Worm (Caenorhabditis elegans) whole organism, L2 larva: Measurements from ENCODE around the gene acy-2.

ENCODE experiments used
- C34F6.9 ChIP-seq: fragments of 150-350 bp; optimal IDR thresholded peaks from 2 replicates; lab custom pipeline; 2014; ENCODE audit warnings: missing biosample characterization, missing genetic modification characterization
- Y55F3AM.14 ChIP-seq: fragments of 200-800 bp; sonication (Bioruptor generic); optimal IDR thresholded peaks from 2 replicates; lab custom pipeline; 2018; ENCODE audit warnings: mild to moderate bottlenecking, missing genetic modification characterization, missing compliant biosample characterization
- ZK546.5 ChIP-seq: sonication (generic microtip); optimal IDR thresholded peaks from 2 replicates; lab custom pipeline; 2017; ENCODE audit warnings: missing biosample characterization, missing genetic modification characterization
- alr-1 ChIP-seq: fragments of 150-350 bp; optimal IDR thresholded peaks from 2 replicates; lab custom pipeline; 2014; ENCODE audit warnings: missing biosample characterization, missing genetic modification characterization
- ama-1 ChIP-seq: fragments of 150-350 bp; optimal IDR thresholded peaks from 2 replicates; lab custom pipeline; 2018; ENCODE audit warnings: inconsistent platforms
- blmp-1 ChIP-seq: sonication (generic microtip); optimal IDR thresholded peaks from 2 replicates; lab custom pipeline; 2017; ENCODE audit warnings: missing genetic modification characterization, mild to moderate bottlenecking, missing compliant biosample characterization, antibody characterized with exemption, moderate library complexity; ENCODE audit not compliant: insufficient read depth
- ceh-16 ChIP-seq: fragments of 150-350 bp; optimal IDR thresholded peaks from 2 replicates; lab custom pipeline; 2014; ENCODE audit warnings: missing biosample characterization, missing genetic modification characterization
- ceh-82 ChIP-seq: fragments of 150-350 bp; optimal IDR thresholded peaks from 2 replicates; lab custom pipeline; 2014; ENCODE audit warnings: missing biosample characterization, missing genetic modification characterization
- crh-2 ChIP-seq: sonication (generic microtip); optimal IDR thresholded peaks from 2 replicates; lab custom pipeline; 2017; ENCODE audit warnings: missing biosample characterization, missing genetic modification characterization
- dmd-4 ChIP-seq: sonication (generic microtip); optimal IDR thresholded peaks from 2 replicates; lab custom pipeline; 2017; ENCODE audit warnings: missing biosample characterization, missing genetic modification characterization
- egl-27 ChIP-seq: sonication (generic microtip); optimal IDR thresholded peaks from 3 replicates; lab custom pipeline; 2017; ENCODE audit warnings: missing biosample characterization, missing genetic modification reagents, missing genetic modification characterization
- fos-1 ChIP-seq: fragments of 150-350 bp; optimal IDR thresholded peaks from 2 replicates; lab custom pipeline; 2014; ENCODE audit warnings: missing biosample characterization, missing genetic modification characterization
- gmeb-1 ChIP-seq: fragments of 150-350 bp; optimal IDR thresholded peaks from 2 replicates; lab custom pipeline; 2014; ENCODE audit warnings: missing biosample characterization, missing genetic modification characterization
- lin-11 ChIP-seq: fragments of 150-350 bp; sonication (generic microtip); optimal IDR thresholded peaks from 2 replicates; lab custom pipeline; 2014; ENCODE audit warnings: missing biosample characterization, missing genetic modification characterization, inconsistent platforms, mixed read lengths
- lin-13 ChIP-seq: fragments of 150-350 bp; optimal IDR thresholded peaks from 2 replicates; lab custom pipeline; 2014; ENCODE audit warnings: missing biosample characterization, missing genetic modification reagents, missing genetic modification characterization
- lsy-2 ChIP-seq, 2 experiments: fragments of 150-350 bp in 1 of 2; sonication (generic microtip) in 1 of 2; optimal IDR thresholded peaks; 2 replicates each; lab custom pipeline; 2014 to 2017; ENCODE audit warnings: missing biosample characterization in 2 of 2, missing genetic modification characterization in 2 of 2
- mab-5 ChIP-seq: fragments of 150-350 bp; optimal IDR thresholded peaks from 2 replicates; lab custom pipeline; 2014; ENCODE audit warnings: missing biosample characterization, missing genetic modification characterization
- mbf-1 ChIP-seq: sonication (generic microtip); optimal IDR thresholded peaks from 2 replicates; lab custom pipeline; 2017; ENCODE audit warnings: missing biosample characterization, missing genetic modification characterization
- nhr-11 ChIP-seq: fragments of 150-350 bp; optimal IDR thresholded peaks from 2 replicates; lab custom pipeline; 2014; ENCODE audit warnings: missing biosample characterization, missing genetic modification characterization
- nhr-12 ChIP-seq: fragments of 150-350 bp; optimal IDR thresholded peaks from 2 replicates; lab custom pipeline; 2014; ENCODE audit warnings: missing biosample characterization, missing genetic modification characterization
- nhr-129 ChIP-seq: fragments of 150-350 bp; optimal IDR thresholded peaks from 2 replicates; lab custom pipeline; 2014; ENCODE audit warnings: missing biosample characterization, missing genetic modification characterization
- nhr-21 ChIP-seq: fragments of 150-350 bp; optimal IDR thresholded peaks from 2 replicates; lab custom pipeline; 2014; ENCODE audit warnings: missing biosample characterization, missing genetic modification characterization
- nhr-237 ChIP-seq: fragments of 150-350 bp; optimal IDR thresholded peaks from 2 replicates; lab custom pipeline; 2014; ENCODE audit warnings: missing biosample characterization, missing genetic modification characterization
- nhr-25 ChIP-seq: fragments of 150-350 bp; sonication (generic microtip); optimal IDR thresholded peaks from 3 replicates; lab custom pipeline; 2014; ENCODE audit warnings: missing biosample characterization, missing genetic modification characterization
- nhr-6 ChIP-seq: fragments of 150-350 bp; optimal IDR thresholded peaks from 2 replicates; lab custom pipeline; 2014; ENCODE audit warnings: missing biosample characterization, missing genetic modification characterization
- nhr-77 ChIP-seq: fragments of 150-350 bp; optimal IDR thresholded peaks from 2 replicates; lab custom pipeline; 2014; ENCODE audit warnings: missing biosample characterization, missing genetic modification characterization
- peb-1 ChIP-seq: fragments of 150-350 bp; optimal IDR thresholded peaks from 2 replicates; lab custom pipeline; 2014; ENCODE audit warnings: missing biosample characterization, missing genetic modification characterization
- skn-1 ChIP-seq: sonication (generic microtip); optimal IDR thresholded peaks from 2 replicates; lab custom pipeline; 2017; ENCODE audit warnings: missing biosample characterization, missing genetic modification characterization
- sma-3 ChIP-seq: sonication (generic microtip); optimal IDR thresholded peaks from 2 replicates; lab custom pipeline; 2016; ENCODE audit warnings: missing genetic modification reagents, missing genetic modification characterization, missing compliant biosample characterization
- sma-9 ChIP-seq, 2 experiments: fragments of 150-350 bp in 1 of 2; sonication (generic microtip) in 1 of 2; optimal IDR thresholded peaks; 2 replicates each; lab custom pipeline; 2014 to 2016; ENCODE audit warnings: missing genetic modification characterization in 2 of 2, mild to moderate bottlenecking in 1 of 2, missing biosample characterization in 1 of 2, missing compliant biosample characterization in 1 of 2, missing genetic modification reagents in 1 of 2, moderate library complexity in 1 of 2
- snpc-4 ChIP-seq: fragments of 150-350 bp; optimal IDR thresholded peaks from 2 replicates; lab custom pipeline; 2014; ENCODE audit warnings: missing biosample characterization, missing genetic modification characterization
- unc-39 ChIP-seq: fragments of 150-350 bp; optimal IDR thresholded peaks from 2 replicates; lab custom pipeline; 2014; ENCODE audit warnings: missing biosample characterization, missing genetic modification characterization
- unc-55 ChIP-seq: fragments of 150-350 bp; sonication (generic microtip); optimal IDR thresholded peaks from 3 replicates; lab custom pipeline; 2014; ENCODE audit warnings: missing biosample characterization, missing genetic modification reagents, missing genetic modification characterization
- unc-62 ChIP-seq: fragments of 150-350 bp; optimal IDR thresholded peaks from 2 replicates; lab custom pipeline; 2014; ENCODE audit warnings: missing biosample characterization, missing genetic modification reagents, missing genetic modification characterization
- zag-1 ChIP-seq: fragments of 150-350 bp; optimal IDR thresholded peaks from 2 replicates; lab custom pipeline; 2014; ENCODE audit warnings: missing biosample characterization, missing genetic modification characterization
- ztf-1 ChIP-seq: fragments of 200-800 bp; sonication (Bioruptor generic); conservative IDR thresholded peaks from 2 replicates; pipeline ENCODE4 v1.3.6; 2022; ENCODE audit warnings: missing genetic modification characterization, missing compliant biosample characterization
- ztf-11 ChIP-seq: sonication (generic microtip); optimal IDR thresholded peaks from 2 replicates; lab custom pipeline; 2017; ENCODE audit warnings: missing biosample characterization, missing genetic modification characterization
- ztf-4 ChIP-seq: fragments of 150-350 bp; optimal IDR thresholded peaks from 2 replicates; lab custom pipeline; 2014; ENCODE audit warnings: missing biosample characterization, missing genetic modification characterization

Gene acy-2

ce11 chrV:6003301-6003700 lies 27.5 kb downstream of the acy-2 start, which contains the start of gene fos-1:
fos-1 (plus strand) TSS chrV:6003601.
- TF ChIP-seq fos-1 (tag; lab: Kevin White, UChicago) = no peak
- no peak for TF ChIP-seq mbf-1 (tag; lab: Kevin White, UChicago)

- TF ChIP-seq nhr-21 (tag; lab: Kevin White, UChicago) = no peak
- TF ChIP-seq ceh-82 = no peak
- TF ChIP-seq peb-1 (tag; lab: Kevin White, UChicago) = no peak
- TF ChIP-seq nhr-237 (tag; lab: Kevin White, UChicago) = no peak
- TF ChIP-seq nhr-77 (tag; lab: Kevin White, UChicago) = no peak
Measured at ce11 chrV:6007927-6008326, 32.1 kb downstream of the acy-2 start.

ce11 chrV:6010642-6011041 lies 34.8 kb downstream of the acy-2 start:
- TF ChIP-seq dmd-4 (tag; lab: Kevin White, UChicago) (no peak), fos-1 (tag; lab: Kevin White, UChicago) (no peak), nhr-77 (tag; lab: Kevin White, UChicago) (no peak), skn-1 (no peak)
- TF ChIP-seq, all 48 proteins: peak for 0

DNA sequence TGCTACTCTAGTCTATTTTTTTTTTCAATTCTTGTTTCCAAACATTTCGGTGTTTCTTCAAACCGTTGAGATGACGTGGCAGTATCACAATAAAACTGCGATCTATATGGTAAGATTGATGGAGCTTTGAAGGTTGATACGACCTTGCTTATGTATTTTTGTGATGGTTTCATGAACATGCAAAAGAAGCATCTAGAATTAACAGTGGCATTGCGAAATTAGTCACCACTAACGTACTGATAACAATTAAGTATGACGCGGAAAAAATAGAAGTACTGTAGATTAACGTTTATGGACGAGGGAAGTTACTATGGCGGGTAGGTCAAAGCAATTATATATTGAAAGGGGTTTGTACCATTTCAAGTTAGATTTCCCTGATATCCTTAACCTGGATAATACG lies 36.6 kb downstream of the acy-2 start:
- TF ChIP-seq sma-9 (GFP tag; optimal IDR thresholded peaks at IDR 0.05; lab: Kevin White, UChicago) (no peak), sma-9 (tag; optimal IDR thresholded peaks at IDR 0.05; lab: Kevin White, UChicago) (no peak), crh-2 (tag; lab: Kevin White, UChicago) (no peak), sma-3 (peak; percentile 11), unc-55 (GFP tag; lab: Kevin White, UChicago) (no peak), ztf-11 (no peak), nhr-21 (tag; lab: Kevin White, UChicago) (no peak)

DNA sequence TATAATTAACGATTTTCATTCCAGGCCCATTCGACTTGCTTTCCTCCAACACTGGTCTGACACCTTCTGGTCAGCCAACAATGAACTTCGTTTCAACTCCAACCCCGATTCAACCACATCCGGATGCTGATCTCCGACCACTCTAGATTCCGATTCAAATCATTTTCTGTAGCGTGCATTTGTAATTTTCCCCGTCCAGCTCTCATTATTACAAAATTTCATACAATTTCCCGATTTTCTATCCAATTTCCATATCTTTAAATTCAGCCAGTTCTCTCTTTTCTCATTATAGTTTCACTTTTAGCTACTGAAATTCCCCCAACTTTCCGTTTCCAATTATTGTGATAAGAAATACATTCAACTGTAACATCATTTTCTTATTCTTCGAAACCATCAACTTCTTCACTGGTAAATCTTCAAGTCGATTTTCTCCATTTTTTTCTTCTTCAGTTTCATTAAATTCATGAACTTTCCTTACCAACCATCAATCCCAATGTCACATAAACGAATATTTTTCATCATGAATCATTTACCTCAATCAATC lies 39.8 kb downstream of the acy-2 start:
- TF ChIP-seq nhr-77 (tag; lab: Kevin White, UChicago) = no peak
- no peak for TF ChIP-seq nhr-12
- TF ChIP-seq nhr-11 (tag; lab: Kevin White, UChicago) = no peak
- TF ChIP-seq ZK546.5 = no peak
- TF ChIP-seq peb-1 (tag; lab: Kevin White, UChicago) = no peak
- TF ChIP-seq Y55F3AM.14 (GFP tag; lab: Kevin White, UChicago) = no peak
- TF ChIP-seq mbf-1 (tag; lab: Kevin White, UChicago) = no peak
- no peak for TF ChIP-seq crh-2 (tag; lab: Kevin White, UChicago)
- no peak for TF ChIP-seq nhr-25 (tag; lab: Kevin White, UChicago)
- no peak for TF ChIP-seq nhr-237 (tag; lab: Kevin White, UChicago)
- TF ChIP-seq ama-1 (lab: Kevin White, UChicago) = no peak
- TF ChIP-seq egl-27 = no peak
- TF ChIP-seq ztf-4 (tag; lab: Kevin White, UChicago) = no peak

DNA sequence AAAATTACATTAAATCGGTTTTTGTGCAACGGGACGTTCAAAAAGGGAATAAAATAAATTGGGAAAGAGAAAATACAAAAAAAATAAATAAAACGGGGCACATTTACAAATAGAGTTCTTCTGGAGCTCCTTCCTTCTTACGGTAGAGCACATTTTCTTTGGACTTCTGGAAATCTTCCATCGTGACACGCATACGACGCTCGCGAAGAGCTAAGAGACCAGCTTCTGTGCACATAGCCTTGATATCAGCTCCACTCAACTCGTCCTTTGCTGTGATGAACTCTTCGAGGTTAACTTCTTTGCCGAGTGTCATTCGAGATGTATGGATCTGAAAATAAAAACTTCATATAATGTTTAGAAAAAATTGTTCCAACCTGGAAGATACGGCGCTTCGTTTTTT lies 40.3 kb downstream of the acy-2 start:
- TF ChIP-seq unc-39 (no peak), sma-3 (no peak), mbf-1 (tag; lab: Kevin White, UChicago) (no peak), ztf-11 (no peak), nhr-21 (tag; lab: Kevin White, UChicago) (no peak), ztf-1 (GFP tag; lab: Robert Waterston, UW) (no peak), lin-11 (tag; lab: Kevin White, UChicago) (no peak), lsy-2 (tag; optimal IDR thresholded peaks at IDR 0.05; lab: Kevin White, UChicago) (no peak), gmeb-1 (tag; lab: Kevin White, UChicago) (no peak), ama-1 (lab: Kevin White, UChicago) (no peak), C34F6.9 (tag; lab: Kevin White, UChicago) (no peak), snpc-4 (tag; lab: Kevin White, UChicago) (no peak), unc-55 (GFP tag; lab: Kevin White, UChicago) (no peak)

- TF ChIP-seq lin-13 (GFP tag; lab: Kevin White, UChicago) = peak; percentile 84
- TF ChIP-seq mab-5 = peak; percentile 84
- peak; percentile 69 for TF ChIP-seq nhr-21 (tag; lab: Kevin White, UChicago)
- no peak for TF ChIP-seq mbf-1 (tag; lab: Kevin White, UChicago)
- TF ChIP-seq blmp-1 = peak; percentile 59
- peak; percentile 85 for TF ChIP-seq nhr-6 (tag; lab: Kevin White, UChicago)
- TF ChIP-seq skn-1 = peak; percentile 99
- TF ChIP-seq egl-27 = peak; percentile 25
- TF ChIP-seq alr-1 (tag; lab: Kevin White, UChicago) = no peak
- peak; percentile 94 for TF ChIP-seq C34F6.9 (tag; lab: Kevin White, UChicago)
- no peak for TF ChIP-seq ztf-1 (GFP tag; lab: Robert Waterston, UW)
- no peak for TF ChIP-seq nhr-12
- TF ChIP-seq ceh-16 (tag; lab: Kevin White, UChicago) = peak; percentile 11
- no peak for TF ChIP-seq nhr-11 (tag; lab: Kevin White, UChicago)
- peak; percentile 87 for TF ChIP-seq nhr-129 (tag; lab: Kevin White, UChicago)
- TF ChIP-seq ama-1 (lab: Kevin White, UChicago) = peak; percentile 71
- no peak for TF ChIP-seq ceh-82
- TF ChIP-seq fos-1 (tag; lab: Kevin White, UChicago) = no peak
- peak; percentile 58 to 90 for TF ChIP-seq lsy-2 (tag; optimal IDR thresholded peaks at IDR 0.05; lab: Kevin White, UChicago)
- peak; percentile 84 for TF ChIP-seq gmeb-1 (tag; lab: Kevin White, UChicago)
- peak; percentile 20 for TF ChIP-seq zag-1 (tag; lab: Kevin White, UChicago)
- no peak for TF ChIP-seq ztf-11
- no peak for TF ChIP-seq unc-62 (GFP tag; lab: Kevin White, UChicago)
Measured at ce11 chrV:6017630-6018029, 41.8 kb downstream of the acy-2 start, which contains the start of the genes rpt-2 and aps-1. rpt-2 (minus strand) TSS chrV:6017669. aps-1 (plus strand) TSS chrV:6017970.
